Fruit fly (Drosophila melanogaster): ENCODE data around the gene pcx.

DNA sequence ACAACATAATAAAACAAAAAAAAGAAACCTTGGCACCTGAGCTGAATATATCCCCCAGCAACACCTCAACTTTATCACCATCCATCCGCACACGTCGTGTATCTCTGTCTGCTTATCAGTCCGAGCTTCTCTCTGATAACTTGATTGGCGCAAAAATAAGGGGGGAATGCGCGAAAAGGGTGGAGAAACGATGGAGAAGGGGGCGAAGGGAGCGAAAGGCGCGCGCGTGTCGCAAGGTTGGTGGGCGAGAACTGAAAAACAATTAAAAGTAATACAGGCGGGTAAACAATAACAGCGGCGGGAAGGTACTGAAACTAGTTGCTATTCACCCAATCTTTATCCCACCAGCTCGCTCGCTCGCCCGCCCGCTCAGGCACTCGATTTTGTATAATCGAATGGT is 61.2 kb downstream of the pcx start:
- TF ChIP-seq Myc (optimal IDR thresholded peaks at IDR 0.05) (no peak), h (optimal IDR thresholded peaks at IDR 0.05) (no peak), insv (optimal IDR thresholded peaks at IDR 0.05) (no peak), Sin3A (optimal IDR thresholded peaks at IDR 0.05) (no peak)

Measured in Kc167 (cell line).